ENCODE assay signal across 5 worm cellular contexts in the genomic region with DNA sequence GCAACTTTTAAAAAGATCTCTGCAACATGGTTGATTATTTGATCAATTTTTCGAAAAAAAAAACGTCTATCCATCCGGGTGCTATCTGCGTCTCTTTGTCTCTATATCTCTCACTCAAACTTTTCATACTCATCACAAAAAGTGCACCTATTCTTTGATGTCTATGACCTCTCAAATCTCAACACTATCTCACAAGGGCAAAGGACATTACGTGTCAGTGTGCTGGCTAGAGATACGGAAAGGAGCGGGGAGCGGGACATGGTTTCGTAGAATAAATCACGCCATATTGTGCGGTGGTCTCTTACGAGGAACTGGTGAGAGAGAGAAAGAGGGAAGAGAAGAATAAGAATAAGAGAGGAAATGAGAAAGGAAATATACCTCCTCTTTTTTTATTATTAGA.
TF ChIP-seq lines count a peak whose summit lies in the region.

No protein-coding gene starts in this region.

TF ChIP-seq in whole organism, L1 larva, 84 proteins besides CTCF, POLR2A, EP300 and RAD21 (continued from another document and continues in another):
- TF ChIP-seq aly-2 (tag; optimal IDR thresholded peaks at IDR 0.05; lab: Kevin White, UChicago): no peak
- no peak for TF ChIP-seq Y116A8C.19 (tag; optimal IDR thresholded peaks at IDR 0.05; lab: Kevin White, UChicago; ENCODE audit: borderline replicate concordance)
- TF ChIP-seq tlp-1 (tag; optimal IDR thresholded peaks at IDR 0.05; lab: Kevin White, UChicago): no peak
- peak; percentile 64 for TF ChIP-seq unc-86 (tag; optimal IDR thresholded peaks at IDR 0.05; lab: Kevin White, UChicago)
- no peak for TF ChIP-seq sup-37 (GFP tag; optimal IDR thresholded peaks at IDR 0.05; lab: Kevin White, UChicago)
- TF ChIP-seq ceh-88 (GFP tag; IDR thresholded peaks at IDR 0.05; lab: Robert Waterston, UW): no peak
- peak in 1 of 2 experiments; percentile 63 for TF ChIP-seq mdl-1 (tag; optimal IDR thresholded peaks at IDR 0.05; lab: Kevin White, UChicago)
- TF ChIP-seq nhr-237 (tag; optimal IDR thresholded peaks at IDR 0.05; lab: Kevin White, UChicago): peak; percentile 55
- no peak for TF ChIP-seq isw-1 (GFP tag; IDR thresholded peaks at IDR 0.05; lab: Robert Waterston, UW)
- peak; percentile 65 for TF ChIP-seq xbp-1 (tag; optimal IDR thresholded peaks at IDR 0.05; lab: Kevin White, UChicago)
- TF ChIP-seq nhr-19 (GFP tag; conservative IDR thresholded peaks at IDR 0.05; lab: Robert Waterston, UW): peak; percentile 86
- TF ChIP-seq lin-39 (tag; optimal IDR thresholded peaks at IDR 0.05; lab: Kevin White, UChicago): no peak
- TF ChIP-seq mef-2 (tag; optimal IDR thresholded peaks at IDR 0.05; lab: Kevin White, UChicago): no peak
- TF ChIP-seq pqm-1 (tag; optimal IDR thresholded peaks at IDR 0.05; lab: Kevin White, UChicago): no peak
- TF ChIP-seq unc-98 (GFP tag; IDR thresholded peaks at IDR 0.05; lab: Robert Waterston, UW): 0 out of 2 replicates have a peak, but pooled peaks have one; percentile 18
- peak; percentile 35; the same call in 1 of the 2 replicates for TF ChIP-seq grh-1 (GFP tag; IDR thresholded peaks at IDR 0.05; lab: Robert Waterston, UW)
- peak; percentile 88 for TF ChIP-seq mep-1 (tag; optimal IDR thresholded peaks at IDR 0.05; lab: Kevin White, UChicago)
- TF ChIP-seq nhr-85 (tag; lab: Kevin White, UChicago): peak; percentile 88
- TF ChIP-seq mab-9 (GFP tag; IDR thresholded peaks at IDR 0.05; lab: Robert Waterston, UW): no peak
- no peak for TF ChIP-seq irx-1 (tag; optimal IDR thresholded peaks at IDR 0.05; lab: Kevin White, UChicago)
- peak; percentile 89 for TF ChIP-seq nhr-77 (tag; optimal IDR thresholded peaks at IDR 0.05; lab: Kevin White, UChicago)
- TF ChIP-seq vab-15 (tag; optimal IDR thresholded peaks at IDR 0.05; lab: Kevin White, UChicago): no peak
- TF ChIP-seq nhr-47 (tag; optimal IDR thresholded peaks at IDR 0.05; lab: Kevin White, UChicago): peak; percentile 82
- no peak for TF ChIP-seq hlh-4 (tag; optimal IDR thresholded peaks at IDR 0.05; lab: Kevin White, UChicago)
- TF ChIP-seq F16B12.6 (tag; optimal IDR thresholded peaks at IDR 0.05; lab: Kevin White, UChicago): no peak
- TF ChIP-seq lin-14 (GFP tag; optimal IDR thresholded peaks at IDR 0.05; lab: Kevin White, UChicago): peak; percentile 97

TF ChIP-seq in whole organism, L2 larva, 48 proteins besides CTCF, POLR2A, EP300 and RAD21 (continued from another document):
- TF ChIP-seq nhr-129 (tag; optimal IDR thresholded peaks at IDR 0.05; lab: Kevin White, UChicago) (peak; percentile 97), fos-1 (tag; optimal IDR thresholded peaks at IDR 0.05; lab: Kevin White, UChicago) (peak; percentile 90), lin-13 (GFP tag; optimal IDR thresholded peaks at IDR 0.05; lab: Kevin White, UChicago) (peak; percentile 34), egl-27 (tag; optimal IDR thresholded peaks at IDR 0.05; lab: Kevin White, UChicago) (peak; percentile 85), lin-11 (tag; optimal IDR thresholded peaks at IDR 0.05; lab: Kevin White, UChicago) (no peak), blmp-1 (tag; optimal IDR thresholded peaks at IDR 0.05; lab: Kevin White, UChicago; ENCODE audit: insufficient read depth) (peak; percentile 36), snpc-4 (tag; optimal IDR thresholded peaks at IDR 0.05; lab: Kevin White, UChicago) (no peak), nhr-6 (tag; optimal IDR thresholded peaks at IDR 0.05; lab: Kevin White, UChicago) (peak; percentile 69), mdl-1 (tag; optimal IDR thresholded peaks at IDR 0.05; lab: Kevin White, UChicago) (peak in 1 of 2 experiments; percentile 64)

TF ChIP-seq in whole organism, L3 larva, 47 proteins besides CTCF, POLR2A, EP300 and RAD21 (continued from another document):
- TF ChIP-seq unc-39 (tag; optimal IDR thresholded peaks at IDR 0.05; lab: Kevin White, UChicago) (no peak), unc-62 (GFP tag; optimal IDR thresholded peaks at IDR 0.05; lab: Kevin White, UChicago) (peak; percentile 88), nhr-77 (tag; optimal IDR thresholded peaks at IDR 0.05; lab: Kevin White, UChicago) (no peak), sea-2 (GFP tag; optimal IDR thresholded peaks at IDR 0.05; lab: Kevin White, UChicago) (no peak), fkh-2 (tag; optimal IDR thresholded peaks at IDR 0.05; lab: Kevin White, UChicago) (no peak), fkh-10 (GFP tag; optimal IDR thresholded peaks at IDR 0.05; lab: Kevin White, UChicago) (no peak), nhr-11 (tag; optimal IDR thresholded peaks at IDR 0.05; lab: Kevin White, UChicago) (peak; percentile 54), ZK546.5 (tag; optimal IDR thresholded peaks at IDR 0.05; lab: Kevin White, UChicago) (no peak), lin-15B (tag; optimal IDR thresholded peaks at IDR 0.05; lab: Kevin White, UChicago) (peak; percentile 56), zag-1 (tag; optimal IDR thresholded peaks at IDR 0.05; lab: Kevin White, UChicago) (no peak), lin-39 (tag; optimal IDR thresholded peaks at IDR 0.05; lab: Kevin White, UChicago) (no peak), ceh-82 (tag; optimal IDR thresholded peaks at IDR 0.05; lab: Kevin White, UChicago) (no peak), nhr-12 (tag; optimal IDR thresholded peaks at IDR 0.05; lab: Kevin White, UChicago) (no peak), nhr-25 (tag; optimal IDR thresholded peaks at IDR 0.05; lab: Kevin White, UChicago) (peak; percentile 62), ceh-9 (tag; optimal IDR thresholded peaks at IDR 0.05; lab: Kevin White, UChicago) (no peak), hmg-11 (tag; optimal IDR thresholded peaks at IDR 0.05; lab: Kevin White, UChicago) (peak; percentile 48), ceh-28 (tag; optimal IDR thresholded peaks at IDR 0.05; lab: Kevin White, UChicago) (peak; percentile 71), aly-2 (tag; optimal IDR thresholded peaks at IDR 0.05; lab: Kevin White, UChicago) (no peak), mdl-1 (tag; optimal IDR thresholded peaks at IDR 0.05; lab: Kevin White, UChicago) (no peak), eor-1 (tag; optimal IDR thresholded peaks at IDR 0.05; lab: Kevin White, UChicago) (no peak), ceh-16 (tag; optimal IDR thresholded peaks at IDR 0.05; lab: Kevin White, UChicago) (no peak), pha-4 (tag; optimal IDR thresholded peaks at IDR 0.05; lab: Kevin White, UChicago) (peak; percentile 69), skn-1 (tag; optimal IDR thresholded peaks at IDR 0.05; lab: Kevin White, UChicago) (no peak), nhr-67 (tag; optimal IDR thresholded peaks at IDR 0.05; lab: Kevin White, UChicago) (no peak), elt-2 (tag; optimal IDR thresholded peaks at IDR 0.05; lab: Kevin White, UChicago) (peak; percentile 97), nhr-237 (tag; optimal IDR thresholded peaks at IDR 0.05; lab: Kevin White, UChicago) (no peak), tbx-2 (tag; optimal IDR thresholded peaks at IDR 0.05; lab: Kevin White, UChicago) (peak; percentile 38), nhr-28 (tag; optimal IDR thresholded peaks at IDR 0.05; lab: Kevin White, UChicago) (no peak)

TF ChIP-seq in whole organism, L4 larva, 104 proteins besides CTCF, POLR2A, EP300 and RAD21 (continued from another document and continues in another):
- TF ChIP-seq F49E8.2 (tag; optimal IDR thresholded peaks at IDR 0.05; lab: Kevin White, UChicago; ENCODE audit: borderline replicate concordance) (no peak), nhr-77 (tag; optimal IDR thresholded peaks at IDR 0.05; lab: Kevin White, UChicago) (peak; percentile 81), Y48G9A.11 (GFP tag; IDR thresholded peaks at IDR 0.05; lab: Robert Waterston, UW) (no peak), mxl-2 (GFP tag; conservative IDR thresholded peaks at IDR 0.05; lab: Robert Waterston, UW) (no peak), mdl-1 (tag; optimal IDR thresholded peaks at IDR 0.05; lab: Kevin White, UChicago) (peak in 1 of 2 experiments; percentile 66), sdz-12 (GFP tag; optimal IDR thresholded peaks at IDR 0.05; lab: Kevin White, UChicago) (no peak), spr-1 (tag; optimal IDR thresholded peaks at IDR 0.05; lab: Kevin White, UChicago) (no peak), attf-4 (tag; optimal IDR thresholded peaks at IDR 0.05; lab: Kevin White, UChicago) (no peak), rbr-2 (tag; optimal IDR thresholded peaks at IDR 0.05; lab: Kevin White, UChicago) (peak; percentile 60), aha-1 (tag; lab: Kevin White, UChicago) (peak; percentile 97), egl-43 (GFP tag; IDR thresholded peaks at IDR 0.05; lab: Robert Waterston, UW) (no peak), ZK337.2 (GFP tag; IDR thresholded peaks at IDR 0.05; lab: Robert Waterston, UW) (no peak), lin-1 (GFP tag; IDR thresholded peaks at IDR 0.05; lab: Robert Waterston, UW) (peak; percentile 87), dmd-6 (GFP tag; IDR thresholded peaks at IDR 0.05; lab: Robert Waterston, UW) (peak; percentile 95), cey-2 (tag; optimal IDR thresholded peaks at IDR 0.05; lab: Kevin White, UChicago; ENCODE audit: borderline replicate concordance, insufficient read depth) (no peak), ceh-20 (GFP tag; IDR thresholded peaks at IDR 0.05; lab: Robert Waterston, UW) (peak; percentile 54; the same call in 1 of the 2 replicates), lir-3 (tag; optimal IDR thresholded peaks at IDR 0.05; lab: Kevin White, UChicago) (no peak), nhr-10 (tag; optimal IDR thresholded peaks at IDR 0.05; lab: Kevin White, UChicago) (peak; percentile 80), R02D3.7 (tag; optimal IDR thresholded peaks at IDR 0.05; lab: Kevin White, UChicago) (no peak), ctbp-1 (GFP tag; IDR thresholded peaks at IDR 0.05; lab: Robert Waterston, UW) (no peak), madf-9 (GFP tag; conservative IDR thresholded peaks at IDR 0.05; lab: Robert Waterston, UW) (no peak), F44E2.7 (GFP tag; IDR thresholded peaks at IDR 0.05; lab: Robert Waterston, UW) (no peak), nhr-28 (tag; optimal IDR thresholded peaks at IDR 0.05; lab: Kevin White, UChicago) (peak; percentile 94), dmd-8 (GFP tag; IDR thresholded peaks at IDR 0.05; lab: Robert Waterston, UW) (no peak), daf-16 (GFP tag; optimal IDR thresholded peaks at IDR 0.05; lab: Kevin White, UChicago) (peak; percentile 19 to 20), daf-16 (tag; optimal IDR thresholded peaks at IDR 0.05; lab: Kevin White, UChicago) (peak; percentile 78), nhr-48 (tag; optimal IDR thresholded peaks at IDR 0.05; lab: Kevin White, UChicago) (peak; percentile 92), dmd-9 (GFP tag; IDR thresholded peaks at IDR 0.05; lab: Robert Waterston, UW) (no peak), spr-3 (GFP tag; optimal IDR thresholded peaks at IDR 0.05; lab: Kevin White, UChicago) (no peak), daf-8 (GFP tag; IDR thresholded peaks at IDR 0.05; lab: Robert Waterston, UW) (no peak), fos-1 (tag; optimal IDR thresholded peaks at IDR 0.05; lab: Kevin White, UChicago) (no peak), dve-1 (tag; optimal IDR thresholded peaks at IDR 0.05; lab: Kevin White, UChicago; ENCODE audit: insufficient read depth) (peak; percentile 97), Y105C5A.15 (GFP tag; IDR thresholded peaks at IDR 0.05; lab: Robert Waterston, UW) (0 out of 2 replicates have a peak, but pooled peaks have one; percentile 34), hlh-30 (tag; optimal IDR thresholded peaks at IDR 0.05; lab: Kevin White, UChicago; ENCODE audit: insufficient read depth) (peak; percentile 88), nhr-42 (GFP tag; IDR thresholded peaks at IDR 0.05; lab: Robert Waterston, UW) (no peak), lin-29 (GFP tag; IDR thresholded peaks at IDR 0.05; lab: Robert Waterston, UW) (no peak), Y5F2A.4 (GFP tag; optimal IDR thresholded peaks at IDR 0.05; lab: Kevin White, UChicago) (no peak)

TF ChIP-seq in whole organism, young adult, 124 proteins besides CTCF, POLR2A, EP300 and RAD21 (continued from another document and continues in another):
- TF ChIP-seq lin-54 (GFP tag; optimal IDR thresholded peaks at IDR 0.05; lab: Kevin White, UChicago): peak; percentile 43
- TF ChIP-seq attf-6 (GFP tag; IDR thresholded peaks at IDR 0.05; lab: Robert Waterston, UW): no peak
- TF ChIP-seq nhr-120 (GFP tag; IDR thresholded peaks at IDR 0.05; lab: Robert Waterston, UW): no peak
- TF ChIP-seq B0035.1 (tag; optimal IDR thresholded peaks at IDR 0.05; lab: Kevin White, UChicago): no peak
- TF ChIP-seq attf-3 (GFP tag; conservative IDR thresholded peaks at IDR 0.05; lab: Robert Waterston, UW): no peak
- peak; percentile 41 for TF ChIP-seq somi-1 (GFP tag; optimal IDR thresholded peaks at IDR 0.05; lab: Kevin White, UChicago)
- no peak for TF ChIP-seq snpc-1.3 (tag; optimal IDR thresholded peaks at IDR 0.05; lab: Kevin White, UChicago; ENCODE audit: insufficient read depth)
- no peak for TF ChIP-seq snpc-1.1 (tag; optimal IDR thresholded peaks at IDR 0.05; lab: Kevin White, UChicago; ENCODE audit: insufficient read depth)
- TF ChIP-seq ztf-18 (tag; optimal IDR thresholded peaks at IDR 0.05; lab: Kevin White, UChicago): peak; percentile 15
- no peak for TF ChIP-seq K12H6.12 (tag; optimal IDR thresholded peaks at IDR 0.05; lab: Kevin White, UChicago)
- peak; percentile 79 for TF ChIP-seq B0336.3 (GFP tag; IDR thresholded peaks at IDR 0.05; lab: Robert Waterston, UW)
- TF ChIP-seq mes-4 (tag; optimal IDR thresholded peaks at IDR 0.05; lab: Kevin White, UChicago): no peak
- TF ChIP-seq F22D6.2 (tag; optimal IDR thresholded peaks at IDR 0.05; lab: Kevin White, UChicago): no peak
- no peak for TF ChIP-seq ceh-79 (tag; optimal IDR thresholded peaks at IDR 0.05; lab: Kevin White, UChicago)
- no peak for TF ChIP-seq hlh-26 (GFP tag; conservative IDR thresholded peaks at IDR 0.05; lab: Robert Waterston, UW)
- no peak for TF ChIP-seq hmg-20 (GFP tag; IDR thresholded peaks at IDR 0.05; lab: Robert Waterston, UW)
- TF ChIP-seq zfh-2 (GFP tag; conservative IDR thresholded peaks at IDR 0.05; lab: Robert Waterston, UW): peak; percentile 36; the same call in 1 of the 2 replicates
- TF ChIP-seq ets-4 (GFP tag; optimal IDR thresholded peaks at IDR 0.05; lab: Kevin White, UChicago): peak; percentile 49
- no peak for TF ChIP-seq ceh-100 (GFP tag; IDR thresholded peaks at IDR 0.05; lab: Robert Waterston, UW)
- no peak for TF ChIP-seq him-1 (tag; optimal IDR thresholded peaks at IDR 0.05; lab: Kevin White, UChicago)
- TF ChIP-seq Y53G8AR.9 (GFP tag; conservative IDR thresholded peaks at IDR 0.05; lab: Robert Waterston, UW): peak; percentile 60; the same call in 1 of the 2 replicates
- no peak for TF ChIP-seq unc-130 (GFP tag; optimal IDR thresholded peaks at IDR 0.05; lab: Kevin White, UChicago)
- TF ChIP-seq Y79H2A.3 (GFP tag; conservative IDR thresholded peaks at IDR 0.05; lab: Robert Waterston, UW): no peak
- TF ChIP-seq ekl-4 (GFP tag; IDR thresholded peaks at IDR 0.05; lab: Robert Waterston, UW): no peak
- TF ChIP-seq C17E4.6 (GFP tag; IDR thresholded peaks at IDR 0.05; lab: Robert Waterston, UW): no peak
- TF ChIP-seq nhr-179 (tag; optimal IDR thresholded peaks at IDR 0.05; lab: Kevin White, UChicago): no peak
- TF ChIP-seq gei-17 (GFP tag; optimal IDR thresholded peaks at IDR 0.05; lab: Kevin White, UChicago): peak; percentile 24
- TF ChIP-seq rec-8 (tag; optimal IDR thresholded peaks at IDR 0.05; lab: Kevin White, UChicago): no peak
- TF ChIP-seq rpc-1 (optimal IDR thresholded peaks at IDR 0.05; lab: Kevin White, UChicago): no peak
- no peak for TF ChIP-seq rpc-1 (tag; optimal IDR thresholded peaks at IDR 0.05; lab: Kevin White, UChicago)
- TF ChIP-seq ceh-27 (GFP tag; optimal IDR thresholded peaks at IDR 0.05; lab: Kevin White, UChicago): peak; percentile 21
- no peak for TF ChIP-seq D2030.7 (GFP tag; IDR thresholded peaks at IDR 0.05; lab: Robert Waterston, UW)
- TF ChIP-seq lsl-1 (GFP tag; optimal IDR thresholded peaks at IDR 0.05; lab: Kevin White, UChicago): no peak
- no peak for TF ChIP-seq cebp-1 (GFP tag; IDR thresholded peaks at IDR 0.05; lab: Robert Waterston, UW)
- peak; percentile 71 for TF ChIP-seq cebp-1 (tag; optimal IDR thresholded peaks at IDR 0.05; lab: Kevin White, UChicago)
- TF ChIP-seq let-526 (GFP tag; IDR thresholded peaks at IDR 0.05; lab: Robert Waterston, UW): no peak
- TF ChIP-seq bed-2 (GFP tag; IDR thresholded peaks at IDR 0.05; lab: Robert Waterston, UW): no peak
- TF ChIP-seq mxl-1 (tag; optimal IDR thresholded peaks at IDR 0.05; lab: Kevin White, UChicago): no peak
- no peak for TF ChIP-seq F10E7.11 (tag; optimal IDR thresholded peaks at IDR 0.05; lab: Kevin White, UChicago)
- peak; percentile 50; the same call in 1 of the 2 replicates for TF ChIP-seq dox-1 (GFP tag; IDR thresholded peaks at IDR 0.05; lab: Robert Waterston, UW)
- TF ChIP-seq F57C9.4 (tag; optimal IDR thresholded peaks at IDR 0.05; lab: Kevin White, UChicago): no peak
- TF ChIP-seq xnd-1 (tag; optimal IDR thresholded peaks at IDR 0.05; lab: Kevin White, UChicago): no peak
- TF ChIP-seq fkh-3 (tag; optimal IDR thresholded peaks at IDR 0.05; lab: Kevin White, UChicago): no peak
